Worm (Caenorhabditis elegans) whole organism, L1 larva: Measurements from ENCODE around the gene hpd-1.

Experiments used
- nhr-28 ChIP-seq: fragments of 150-350 bp; optimal IDR thresholded peaks from 2 replicates; lab custom pipeline; 2014; ENCODE audit warnings: missing biosample characterization, missing genetic modification characterization
- unc-62 ChIP-seq: fragments of 150-350 bp; optimal IDR thresholded peaks from 2 replicates; lab custom pipeline; 2014; ENCODE audit warnings: missing biosample characterization, missing genetic modification reagents, missing genetic modification characterization
- zag-1 ChIP-seq: fragments of 150-350 bp; optimal IDR thresholded peaks from 2 replicates; lab custom pipeline; 2014; ENCODE audit warnings: missing biosample characterization, missing genetic modification characterization
- ztf-11 ChIP-seq, 2 experiments: sonication (generic microtip); optimal IDR thresholded peaks; 2 replicates each; lab custom pipeline; 2016 to 2017; ENCODE audit warnings: missing genetic modification characterization in 2 of 2, missing biosample characterization in 1 of 2, missing compliant biosample characterization in 1 of 2

DNA sequence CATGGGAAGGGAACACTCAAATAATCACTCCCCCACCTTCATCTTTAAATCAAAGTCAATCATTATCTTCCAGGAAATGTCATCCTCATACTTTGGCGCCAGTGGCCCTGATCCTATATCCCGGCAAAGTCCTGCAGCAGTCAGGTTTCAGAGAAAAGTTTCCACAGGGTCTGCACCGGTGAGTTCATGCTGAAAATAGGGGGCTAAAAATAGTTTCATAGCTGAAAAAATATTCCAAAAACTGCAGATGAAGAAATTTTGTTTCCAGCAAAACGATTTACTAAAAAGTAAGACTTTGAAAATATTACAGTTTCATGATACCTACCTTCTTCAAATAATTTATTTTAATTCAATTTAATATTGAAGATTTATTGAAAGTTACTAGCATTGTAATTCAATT, 47.3 kb upstream of the hpd-1 start, which contains the start of gene ptr-25:
- TF ChIP-seq ztf-11 (tag; optimal IDR thresholded peaks at IDR 0.05; lab: Kevin White, UChicago): no peak
- no peak for TF ChIP-seq nhr-28
- TF ChIP-seq zag-1 (tag; lab: Kevin White, UChicago): no peak
- no peak for TF ChIP-seq unc-62
